Fruit fly (Drosophila melanogaster) S2 (cell line): ENCODE measurements around the gene EMC10.
A peak's percentile ranks its signal among the peaks of the same experiment; 100 is the strongest.

Experiments
- CG8478 ChIP-seq: fragments of >200 bp; optimal IDR thresholded peaks from 2 replicates; lab custom pipeline; 2018
- CTCF ChIP-seq, 2 experiments: fragments of >200 bp; optimal IDR thresholded peaks; 2 replicates each; lab custom pipeline; 2018

DNA sequence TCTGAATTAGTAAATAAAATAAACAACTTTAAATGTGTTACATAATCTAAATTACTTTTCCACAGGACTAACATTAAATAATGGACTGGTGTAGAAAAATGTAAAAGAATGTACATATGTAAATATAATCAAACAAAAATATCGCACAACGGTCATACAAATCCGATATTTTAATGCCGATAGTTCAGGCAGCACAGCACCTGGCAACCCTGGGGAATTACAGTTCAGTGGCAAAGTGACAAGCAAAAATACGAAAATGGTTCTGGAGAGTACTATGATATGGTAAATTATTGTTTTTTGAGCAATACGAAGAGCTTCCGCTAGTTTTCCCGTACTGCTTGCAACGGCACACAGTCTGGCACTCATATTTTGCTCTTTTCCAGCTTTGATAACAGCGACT, 37.1 kb upstream of the EMC10 start, which contains the start of gene Rpn10:
- no peak for TF ChIP-seq CG8478 (lab: Kevin White, UChicago)
- peak; percentile 39 to 50 for TF ChIP-seq CTCF (optimal IDR thresholded peaks at IDR 0.05; lab: Kevin White, UChicago)
